Fruit fly (Drosophila melanogaster) whole organism, wandering third instar larva: ENCODE measurements around the gene CG7080.

Experiments
- Abd-B ChIP-seq: fragments of >200 bp; optimal IDR thresholded peaks from 2 replicates; lab custom pipeline; 2017; ENCODE audit warnings: missing biosample characterization, missing genetic modification characterization
- CG32264 ChIP-seq: fragments of 200-800 bp; sonication (Bioruptor generic); optimal IDR thresholded peaks from 2 replicates; lab custom pipeline; 2016; ENCODE audit warnings: missing biosample characterization, missing genetic modification characterization
- CG9705 ChIP-seq: fragments of 200-800 bp; sonication (Bioruptor generic); optimal IDR thresholded peaks from 2 replicates; lab custom pipeline; 2018; ENCODE audit warnings: missing biosample characterization, mild to moderate bottlenecking, missing genetic modification characterization
- CrebA ChIP-seq: fragments of 200-800 bp; sonication (Bioruptor generic); optimal IDR thresholded peaks from 2 replicates; lab custom pipeline; 2016; ENCODE audit warnings: missing biosample characterization, mild to moderate bottlenecking, missing genetic modification characterization, borderline replicate concordance
- Dfd ChIP-seq: fragments of >200 bp; optimal IDR thresholded peaks from 2 replicates; lab custom pipeline; 2017; ENCODE audit warnings: missing biosample characterization, missing genetic modification characterization
- Dif ChIP-seq: fragments of 200-275, 200-300 bp; sonication (Bioruptor generic); optimal IDR thresholded peaks from 2 replicates; lab custom pipeline; 2018; ENCODE audit warnings: missing biosample characterization, missing genetic modification characterization; ENCODE audit not compliant: partially characterized antibody
- GATAd ChIP-seq: sonication (Bioruptor generic); optimal IDR thresholded peaks from 2 replicates; lab custom pipeline; 2016; ENCODE audit warnings: missing biosample characterization, missing genetic modification characterization
- HLH106 ChIP-seq: fragments of 200-800 bp; optimal IDR thresholded peaks from 3 replicates; lab custom pipeline; 2019; ENCODE audit warnings: missing biosample characterization, mild to moderate bottlenecking, missing genetic modification characterization, moderate library complexity
- Hnf4 ChIP-seq: fragments of 200-800 bp; sonication (Bioruptor generic); optimal IDR thresholded peaks from 2 replicates; lab custom pipeline; 2016; ENCODE audit warnings: missing biosample characterization, mild to moderate bottlenecking, missing genetic modification characterization
- Hr78 ChIP-seq: fragments of >200 bp; optimal IDR thresholded peaks from 2 replicates; lab custom pipeline; 2017; ENCODE audit warnings: missing biosample characterization, missing genetic modification characterization
- Hr83 ChIP-seq: fragments of 200-300 bp; sonication (Bioruptor generic); optimal IDR thresholded peaks from 2 replicates; lab custom pipeline; 2016; ENCODE audit warnings: missing biosample characterization, mild to moderate bottlenecking, missing genetic modification characterization, moderate library complexity; ENCODE audit not compliant: poor library complexity, severe bottlenecking
- Jra ChIP-seq: sonication (Bioruptor generic); optimal IDR thresholded peaks from 2 replicates; lab custom pipeline; 2016; ENCODE audit warnings: missing biosample characterization, missing genetic modification characterization
- Mio ChIP-seq: sonication (Bioruptor generic); optimal IDR thresholded peaks from 2 replicates; lab custom pipeline; 2016; ENCODE audit warnings: missing biosample characterization, missing genetic modification characterization
- Myc ChIP-seq: fragments of >200 bp; optimal IDR thresholded peaks from 2 replicates; lab custom pipeline; 2017
- N ChIP-seq: fragments of >200 bp; optimal IDR thresholded peaks from 2 replicates; lab custom pipeline; 2018; ENCODE audit warnings: missing biosample characterization, missing external identifiers, missing genetic modification characterization
- OdsH ChIP-seq: fragments of 200-800 bp; sonication (Bioruptor generic); optimal IDR thresholded peaks from 2 replicates; lab custom pipeline; 2016; ENCODE audit warnings: missing biosample characterization, mild to moderate bottlenecking, missing genetic modification characterization
- Rel ChIP-seq, 2 experiments: fragments of 200-800 bp; sonication (Bioruptor generic) in 1 of 2; optimal IDR thresholded peaks; 2 replicates in 1 of 2; 3 replicates in 1 of 2; lab custom pipeline; 2016 to 2019; ENCODE audit warnings: mild to moderate bottlenecking in 2 of 2, missing biosample characterization in 2 of 2, missing genetic modification characterization in 2 of 2, moderate library complexity in 1 of 2
- Sp1 ChIP-seq: fragments of 200-800 bp; sonication (Bioruptor generic); optimal IDR thresholded peaks from 3 replicates; lab custom pipeline; 2019; ENCODE audit warnings: missing biosample characterization, mild to moderate bottlenecking, missing genetic modification characterization, moderate library complexity
- Vsx2 ChIP-seq: fragments of 200-300, 225-300 bp; sonication (Bioruptor generic); optimal IDR thresholded peaks from 2 replicates; lab custom pipeline; 2018; ENCODE audit warnings: missing biosample characterization, missing genetic modification characterization; ENCODE audit not compliant: partially characterized antibody
- br ChIP-seq: fragments of 200-800 bp; sonication (Bioruptor generic); optimal IDR thresholded peaks from 2 replicates; lab custom pipeline; 2016; ENCODE audit warnings: missing biosample characterization, missing genetic modification characterization
- brk ChIP-seq: fragments of 200-800 bp; sonication (Bioruptor generic); optimal IDR thresholded peaks from 2 replicates; lab custom pipeline; 2016; ENCODE audit warnings: missing biosample characterization, mild to moderate bottlenecking, missing genetic modification characterization
- dl ChIP-seq, 2 experiments: fragments of 175-275, 200-275 bp in 1 of 2; fragments of 200-275 bp in 1 of 2; sonication (Bioruptor generic); optimal IDR thresholded peaks; lab custom pipeline; 2018; ENCODE audit warnings: mild to moderate bottlenecking in 2 of 2, missing biosample characterization in 2 of 2, missing genetic modification characterization in 2 of 2, moderate library complexity in 2 of 2; ENCODE audit not compliant: partially characterized antibody in 2 of 2, insufficient read depth in 1 of 2
- dmrt93B ChIP-seq: fragments of 200-800 bp; sonication (Bioruptor generic); optimal IDR thresholded peaks from 2 replicates; lab custom pipeline; 2018; ENCODE audit warnings: missing biosample characterization, mild to moderate bottlenecking, missing genetic modification characterization
- dsf ChIP-seq: sonication (Bioruptor generic); optimal IDR thresholded peaks from 2 replicates; lab custom pipeline; 2016; ENCODE audit warnings: missing biosample characterization, missing genetic modification characterization, borderline replicate concordance
- ey ChIP-seq: fragments of 200-800 bp; sonication (Bioruptor generic); optimal IDR thresholded peaks from 2 replicates; lab custom pipeline; 2016; ENCODE audit warnings: missing biosample characterization, missing genetic modification characterization
- foxo ChIP-seq, 2 experiments: fragments of 200-800 bp; sonication (Bioruptor generic); optimal IDR thresholded peaks; 2 replicates in 1 of 2; 3 replicates in 1 of 2; lab custom pipeline; 2016 to 2017; ENCODE audit warnings: missing biosample characterization in 2 of 2, missing genetic modification characterization in 2 of 2
- fru ChIP-seq: fragments of 200-800 bp; sonication (Bioruptor generic); optimal IDR thresholded peaks from 3 replicates; lab custom pipeline; 2016; ENCODE audit warnings: missing biosample characterization, mild to moderate bottlenecking, missing genetic modification characterization
- h ChIP-seq: fragments of 200-800 bp; sonication (Bioruptor generic); optimal IDR thresholded peaks from 3 replicates; lab custom pipeline; 2016; ENCODE audit warnings: missing biosample characterization, mild to moderate bottlenecking, missing genetic modification characterization
- jim ChIP-seq: fragments of 175-275, 200-325 bp; sonication (Bioruptor generic); optimal IDR thresholded peaks from 2 replicates; lab custom pipeline; 2016; ENCODE audit warnings: missing biosample characterization, mild to moderate bottlenecking, missing genetic modification characterization
- lola ChIP-seq: fragments of >200 bp; optimal IDR thresholded peaks from 2 replicates; lab custom pipeline; 2017; ENCODE audit warnings: missing biosample characterization, missing genetic modification characterization
- pan ChIP-seq: fragments of >200 bp; optimal IDR thresholded peaks from 2 replicates; lab custom pipeline; 2017
- psq ChIP-seq: fragments of 200-800 bp; sonication (Bioruptor generic); optimal IDR thresholded peaks from 3 replicates; lab custom pipeline; 2017; ENCODE audit warnings: missing biosample characterization, mild to moderate bottlenecking, missing genetic modification characterization, moderate library complexity
- rgr ChIP-seq: fragments of 200-800 bp; sonication (Bioruptor generic); optimal IDR thresholded peaks from 3 replicates; lab custom pipeline; 2016; ENCODE audit warnings: missing biosample characterization, mild to moderate bottlenecking, missing genetic modification characterization
- sage ChIP-seq: fragments of 200-800 bp; sonication (Bioruptor generic); optimal IDR thresholded peaks from 2 replicates; lab custom pipeline; 2016; ENCODE audit warnings: missing biosample characterization, mild to moderate bottlenecking, missing genetic modification characterization
- sv ChIP-seq: fragments of 200-800 bp; sonication (Bioruptor generic); optimal IDR thresholded peaks from 3 replicates; lab custom pipeline; 2016; ENCODE audit warnings: missing biosample characterization, missing genetic modification characterization
- tai ChIP-seq: sonication (Bioruptor generic); optimal IDR thresholded peaks from 2 replicates; lab custom pipeline; 2016; ENCODE audit warnings: missing biosample characterization, missing genetic modification characterization
- usp ChIP-seq: fragments of >200 bp; optimal IDR thresholded peaks from 2 replicates; lab custom pipeline; 2017; ENCODE audit warnings: missing biosample characterization, missing genetic modification characterization
- woc ChIP-seq: sonication (Bioruptor generic); optimal IDR thresholded peaks from 2 replicates; lab custom pipeline; 2016; ENCODE audit warnings: missing biosample characterization, mild to moderate bottlenecking, missing genetic modification characterization

The CG7080 gene

dm6 chr3R:22356464-22357410 is 27.6 kb downstream of the CG7080 start, which contains the start of gene Sar1:
Gene Sar1, plus strand, starts transcription at chr3R:22356685.
- TF ChIP-seq HLH106 (tag; lab: Kevin White, UChicago) (peak; percentile 31), pan (lab: Kevin White, UChicago) (no peak), Hr78 (GFP tag; lab: Kevin White, UChicago) (no peak), Myc (lab: Kevin White, UChicago) (peak; percentile 10), Vsx2 (GFP tag; lab: Kevin White, UChicago) (peak; percentile 82), foxo (GFP tag; optimal IDR thresholded peaks at IDR 0.05; lab: Kevin White, UChicago) (peak in 1 of 2 experiments; percentile 34), h (GFP tag; lab: Kevin White, UChicago) (peak; percentile 30), CrebA (GFP tag; lab: Kevin White, UChicago) (no peak), N (peak; percentile 30), br (GFP tag; lab: Kevin White, UChicago) (peak; percentile 10)
- TF ChIP-seq, all 38 proteins: peak for 7

- TF ChIP-seq Hnf4 (GFP tag; lab: Kevin White, UChicago) (peak; percentile 14), h (GFP tag; lab: Kevin White, UChicago) (peak; percentile 18), foxo (GFP tag; optimal IDR thresholded peaks at IDR 0.05; lab: Kevin White, UChicago) (peak in 1 of 2 experiments; percentile 14), psq (peak; percentile 2), dmrt93B (GFP tag; lab: Kevin White, UChicago) (no peak), Dif (no peak)
Measured at dm6 chr3R:22357942-22358341, 28.8 kb downstream of the CG7080 start.

dm6 chr3R:22358810-22359209 is 29.7 kb downstream of the CG7080 start:
- TF ChIP-seq Hr78 (GFP tag; lab: Kevin White, UChicago) (no peak), lola (GFP tag; lab: Kevin White, UChicago) (no peak), Hr83 (GFP tag; lab: Kevin White, UChicago) (no peak), dsf (no peak), Abd-B (GFP tag; lab: Kevin White, UChicago) (no peak), GATAd (GFP tag; lab: Kevin White, UChicago) (no peak), foxo (GFP tag; optimal IDR thresholded peaks at IDR 0.05; lab: Kevin White, UChicago) (peak in 1 of 2 experiments; percentile 85), OdsH (GFP tag; lab: Kevin White, UChicago) (peak; percentile 92), ey (peak; percentile 89), dl (GFP tag; optimal IDR thresholded peaks at IDR 0.05; lab: Kevin White, UChicago; ENCODE audit: insufficient read depth in 1 of 2, partially characterized antibody in 2 of 2) (no peak), pan (lab: Kevin White, UChicago) (no peak), brk (GFP tag; lab: Kevin White, UChicago) (peak; percentile 85), usp (GFP tag; lab: Kevin White, UChicago) (no peak), Vsx2 (GFP tag; lab: Kevin White, UChicago) (no peak), Jra (peak; percentile 68), Dif (no peak), Sp1 (peak; percentile 50), N (no peak), br (GFP tag; lab: Kevin White, UChicago) (peak; percentile 79), CrebA (GFP tag; lab: Kevin White, UChicago) (no peak), HLH106 (tag; lab: Kevin White, UChicago) (peak; percentile 61), h (GFP tag; lab: Kevin White, UChicago) (peak; percentile 92), Dfd (GFP tag; lab: Kevin White, UChicago) (no peak), psq (peak; percentile 72), sv (GFP tag; lab: Kevin White, UChicago) (peak; percentile 47), Myc (lab: Kevin White, UChicago) (no peak), sage (peak; percentile 60), Hnf4 (GFP tag; lab: Kevin White, UChicago) (peak; percentile 77), CG32264 (GFP tag; lab: Kevin White, UChicago) (peak; percentile 23), woc (GFP tag; lab: Kevin White, UChicago) (peak; percentile 27), Rel (GFP tag; optimal IDR thresholded peaks at IDR 0.05; lab: Kevin White, UChicago) (peak; percentile 46), Rel (tag; optimal IDR thresholded peaks at IDR 0.05; lab: Kevin White, UChicago) (peak; percentile 24), fru (peak; percentile 80), rgr (GFP tag; lab: Kevin White, UChicago) (peak; percentile 94), jim (no peak), CG9705 (GFP tag; lab: Kevin White, UChicago) (no peak), Mio (peak; percentile 63), tai (no peak), dmrt93B (GFP tag; lab: Kevin White, UChicago) (peak; percentile 15)
